Fruit fly (Drosophila melanogaster): ENCODE results near the gene CG4098.

Gene CG4098

DNA sequence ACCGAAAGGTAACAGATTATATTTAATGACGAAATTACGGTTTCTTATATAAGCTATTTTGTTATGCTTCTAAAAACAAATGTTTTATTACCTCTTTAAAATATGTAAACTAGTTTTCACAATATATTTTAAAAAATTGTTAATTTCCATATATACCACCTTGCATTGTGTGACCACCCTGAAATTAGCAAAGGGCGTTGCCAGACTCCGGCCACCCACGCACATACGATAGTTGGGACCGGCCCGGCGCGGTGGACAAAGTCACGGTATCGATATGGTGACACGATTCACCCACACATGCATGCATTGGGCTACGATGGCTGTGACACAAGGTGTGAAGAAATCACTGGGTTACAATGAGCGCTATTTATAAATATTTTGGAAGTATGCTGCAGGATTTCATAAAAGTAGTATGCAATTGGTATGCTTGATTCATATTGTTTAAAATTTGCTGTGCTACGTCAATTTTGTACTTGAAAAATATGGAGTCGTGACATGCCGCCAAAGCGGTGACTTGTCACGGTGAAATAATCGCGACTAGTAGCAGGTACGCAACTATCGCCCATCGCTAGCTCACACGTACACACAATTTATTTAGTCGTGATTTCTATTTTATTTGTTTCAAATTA lies 21.0 kb downstream of the CG4098 start (continued):
- TF ChIP-seq fru (optimal IDR thresholded peaks at IDR 0.05): no peak
- TF ChIP-seq h (optimal IDR thresholded peaks at IDR 0.05): no peak
- no peak for TF ChIP-seq CG32767 (GFP tag; IDR thresholded peaks at IDR 0.05)
- TF ChIP-seq salm (tag; optimal IDR thresholded peaks at IDR 0.05): no peak
- peak; percentile 22; the same call in 1 of the 2 replicates for TF ChIP-seq Awh (GFP tag; IDR thresholded peaks at IDR 0.05)
- TF ChIP-seq sim (GFP tag; IDR thresholded peaks at IDR 0.05): no peak
- peak; percentile 24 for TF ChIP-seq cwo (GFP tag; optimal IDR thresholded peaks at IDR 0.05)
- no peak for TF ChIP-seq slou (GFP tag; optimal IDR thresholded peaks at IDR 0.05)
- 0 out of 3 replicates have a peak, but pooled peaks have one; percentile 51 for TF ChIP-seq ase (GFP tag; IDR thresholded peaks at IDR 0.05)
- TF ChIP-seq Ssrp (tag; optimal IDR thresholded peaks at IDR 0.05): peak; percentile 27
- peak; percentile 54 for TF ChIP-seq HLH3B (GFP tag; IDR thresholded peaks at IDR 0.05)
- peak; percentile 69; the same call in 1 of the 2 replicates for TF ChIP-seq stc (GFP tag; IDR thresholded peaks at IDR 0.05)
- peak; percentile 58 for TF ChIP-seq Lhr (GFP tag; optimal IDR thresholded peaks at IDR 0.05)
- peak; percentile 13 for TF ChIP-seq CG1233 (GFP tag; optimal IDR thresholded peaks at IDR 0.05)
- TF ChIP-seq vfl (GFP tag; optimal IDR thresholded peaks at IDR 0.05): peak; percentile 19
- peak; percentile 36 for TF ChIP-seq HHEX (GFP tag; optimal IDR thresholded peaks at IDR 0.05)
- peak; percentile 34 for TF ChIP-seq p53 (GFP tag; optimal IDR thresholded peaks at IDR 0.05)
- no peak for TF ChIP-seq aop (GFP tag; IDR thresholded peaks at IDR 0.05)
- TF ChIP-seq CG12299 (tag; optimal IDR thresholded peaks at IDR 0.05): peak; percentile 41
- peak; percentile 11; the same call in 1 of the 3 replicates for TF ChIP-seq CG3726 (GFP tag; IDR thresholded peaks at IDR 0.05)
- no peak for TF ChIP-seq CG6813 (GFP tag; optimal IDR thresholded peaks at IDR 0.05)
- TF ChIP-seq vvl (GFP tag; IDR thresholded peaks at IDR 0.05): peak; percentile 79
- peak; percentile 47; the same call in 1 of the 2 replicates for TF ChIP-seq ap (GFP tag; IDR thresholded peaks at IDR 0.05)
- TF ChIP-seq dati (GFP tag; IDR thresholded peaks at IDR 0.05): no peak
- TF ChIP-seq Dbx (GFP tag; IDR thresholded peaks at IDR 0.05): peak; percentile 76
- TF ChIP-seq CG7987 (GFP tag; optimal IDR thresholded peaks at IDR 0.05): no peak
- peak; percentile 55; the same call in 1 of the 2 replicates for TF ChIP-seq lmd (GFP tag; IDR thresholded peaks at IDR 0.05)
- TF ChIP-seq sob (GFP tag; IDR thresholded peaks at IDR 0.05): peak; percentile 64; the same call in 1 of the 2 replicates
- TF ChIP-seq CG8388 (GFP tag; optimal IDR thresholded peaks at IDR 0.05): no peak
- peak; percentile 55 to 63 for TF ChIP-seq Hr51 (GFP tag; optimal IDR thresholded peaks at IDR 0.05)
- peak; percentile 61 for TF ChIP-seq disco-r (GFP tag; optimal IDR thresholded peaks at IDR 0.05)
- TF ChIP-seq Abd-B (GFP tag; optimal IDR thresholded peaks at IDR 0.05): peak; percentile 73
- TF ChIP-seq CG18619 (GFP tag; optimal IDR thresholded peaks at IDR 0.05): peak; percentile 32
- peak; percentile 10 for TF ChIP-seq Mes4 (GFP tag; optimal IDR thresholded peaks at IDR 0.05)
- TF ChIP-seq CHES-1-like (GFP tag; optimal IDR thresholded peaks at IDR 0.05): peak; percentile 78
- TF ChIP-seq org-1 (GFP tag; optimal IDR thresholded peaks at IDR 0.05): no peak
- TF ChIP-seq CG30403 (GFP tag; optimal IDR thresholded peaks at IDR 0.05): peak; percentile 68
- no peak for TF ChIP-seq CG4404 (GFP tag; IDR thresholded peaks at IDR 0.05)
- TF ChIP-seq E2f2 (GFP tag; IDR thresholded peaks at IDR 0.05): peak; percentile 47
- peak; percentile 96 for TF ChIP-seq Doc3 (GFP tag; IDR thresholded peaks at IDR 0.05; ENCODE audit: partially characterized antibody)
- no peak for TF ChIP-seq CG8281 (tag; optimal IDR thresholded peaks at IDR 0.05)
- no peak for TF ChIP-seq fd64A (GFP tag; optimal IDR thresholded peaks at IDR 0.05)
- TF ChIP-seq ind (GFP tag; optimal IDR thresholded peaks at IDR 0.05): peak; percentile 41
- TF ChIP-seq ERR (GFP tag; optimal IDR thresholded peaks at IDR 0.05): no peak
- TF ChIP-seq CG13624 (GFP tag; optimal IDR thresholded peaks at IDR 0.05): peak; percentile 67
- TF ChIP-seq CG10274 (GFP tag; optimal IDR thresholded peaks at IDR 0.05): no peak
- peak; percentile 12 for TF ChIP-seq Six4 (GFP tag; optimal IDR thresholded peaks at IDR 0.05)
- peak; percentile 90 for TF ChIP-seq CG2129 (GFP tag; IDR thresholded peaks at IDR 0.05; ENCODE audit: partially characterized antibody)
- peak; percentile 61 for TF ChIP-seq CG17829 (tag; optimal IDR thresholded peaks at IDR 0.05)
- TF ChIP-seq Eip74EF (GFP tag; optimal IDR thresholded peaks at IDR 0.05): no peak
- peak; percentile 93 for TF ChIP-seq CG8478 (optimal IDR thresholded peaks at IDR 0.05)
